In genomic region chr3R:10680825-10681681, dm6 we compare ENCODE assay signal across 1 fruit fly cellular context.
TF ChIP-seq lines count a peak whose summit lies in the region.

TSS of gene Phyhd1 (minus strand) at chr3R:10680925.

TF ChIP-seq in whole organism, embryonic, 481 proteins besides CTCF, POLR2A, EP300 and RAD21 (continued from another document and continues in another):
- TF ChIP-seq zen (tag; optimal IDR thresholded peaks at IDR 0.05; lab: Kevin White, UChicago): peak; percentile 80
- no peak for TF ChIP-seq Kr (GFP tag; optimal IDR thresholded peaks at IDR 0.05; lab: Kevin White, UChicago)
- TF ChIP-seq CG17385 (GFP tag; optimal IDR thresholded peaks at IDR 0.05; lab: Kevin White, UChicago): peak; percentile 89
- TF ChIP-seq dysf (GFP tag; IDR thresholded peaks at IDR 0.05; lab: Robert Waterston, UW): peak; percentile 96
- peak; percentile 96 for TF ChIP-seq Rfx (GFP tag; IDR thresholded peaks at IDR 0.05; lab: Robert Waterston, UW)
- TF ChIP-seq Trl (optimal IDR thresholded peaks at IDR 0.05; lab: Kevin White, UChicago): no peak
- TF ChIP-seq Trl (GFP tag; optimal IDR thresholded peaks at IDR 0.05; lab: Kevin White, UChicago): peak; percentile 93
- TF ChIP-seq cas (GFP tag; IDR thresholded peaks at IDR 0.05; lab: Robert Waterston, UW): peak; percentile 79
- TF ChIP-seq toy (GFP tag; IDR thresholded peaks at IDR 0.05; lab: Robert Waterston, UW): peak; percentile 81
- peak; percentile 95 for TF ChIP-seq bcd (GFP tag; optimal IDR thresholded peaks at IDR 0.05; lab: Kevin White, UChicago)
- TF ChIP-seq CG18764 (GFP tag; optimal IDR thresholded peaks at IDR 0.05; lab: Kevin White, UChicago): peak; percentile 90
- peak; percentile 89 for TF ChIP-seq ap (GFP tag; IDR thresholded peaks at IDR 0.05; lab: Robert Waterston, UW)
- TF ChIP-seq nerfin-1 (tag; optimal IDR thresholded peaks at IDR 0.05; lab: Kevin White, UChicago): peak; percentile 81
- TF ChIP-seq Nf-YA (GFP tag; IDR thresholded peaks at IDR 0.05; lab: Robert Waterston, UW): peak; percentile 94
- peak; percentile 94 for TF ChIP-seq E2f1 (GFP tag; IDR thresholded peaks at IDR 0.05; lab: Robert Waterston, UW)
- no peak for TF ChIP-seq amos (GFP tag; IDR thresholded peaks at IDR 0.05; lab: Robert Waterston, UW; ENCODE audit: partially characterized antibody)
- TF ChIP-seq B-H1 (GFP tag; IDR thresholded peaks at IDR 0.05; lab: Robert Waterston, UW): peak; percentile 88
- TF ChIP-seq CG10267 (tag; optimal IDR thresholded peaks at IDR 0.05; lab: Kevin White, UChicago): peak; percentile 87
- TF ChIP-seq seq (GFP tag; IDR thresholded peaks at IDR 0.05; lab: Robert Waterston, UW): peak; percentile 93
- TF ChIP-seq ara (GFP tag; IDR thresholded peaks at IDR 0.05; lab: Robert Waterston, UW): peak; percentile 94
- no peak for TF ChIP-seq CG42726 (GFP tag; IDR thresholded peaks at IDR 0.05; lab: Robert Waterston, UW; ENCODE audit: partially characterized antibody)
- TF ChIP-seq CG12155 (GFP tag; optimal IDR thresholded peaks at IDR 0.05; lab: Kevin White, UChicago): peak; percentile 94
- peak; percentile 98 for TF ChIP-seq chm (GFP tag; IDR thresholded peaks at IDR 0.05; lab: Robert Waterston, UW)
- TF ChIP-seq tin (GFP tag; optimal IDR thresholded peaks at IDR 0.05; lab: Kevin White, UChicago): peak; percentile 93
- TF ChIP-seq abd-A (tag; optimal IDR thresholded peaks at IDR 0.05; lab: Kevin White, UChicago): peak; percentile 45
- TF ChIP-seq fu2 (GFP tag; optimal IDR thresholded peaks at IDR 0.05; lab: Kevin White, UChicago): peak; percentile 92
- TF ChIP-seq CG8765 (GFP tag; IDR thresholded peaks at IDR 0.05; lab: Robert Waterston, UW): peak; percentile 79
- peak; percentile 90 for TF ChIP-seq pb (GFP tag; optimal IDR thresholded peaks at IDR 0.05; lab: Kevin White, UChicago)
- peak; percentile 96 for TF ChIP-seq Dad (GFP tag; optimal IDR thresholded peaks at IDR 0.05; lab: Kevin White, UChicago)
- peak; percentile 91 for TF ChIP-seq Gug (GFP tag; IDR thresholded peaks at IDR 0.05; lab: Robert Waterston, UW)
- peak; percentile 91 for TF ChIP-seq Mrtf (GFP tag; IDR thresholded peaks at IDR 0.05; lab: Robert Waterston, UW)
- peak; percentile 82 for TF ChIP-seq trh (GFP tag; optimal IDR thresholded peaks at IDR 0.05; lab: Kevin White, UChicago)
- peak; percentile 92 for TF ChIP-seq CG3281 (GFP tag; optimal IDR thresholded peaks at IDR 0.05; lab: Kevin White, UChicago)
- TF ChIP-seq CrebB (tag; optimal IDR thresholded peaks at IDR 0.05; lab: Kevin White, UChicago): peak; percentile 88
- TF ChIP-seq Sox100B (GFP tag; optimal IDR thresholded peaks at IDR 0.05; lab: Kevin White, UChicago): peak; percentile 89
- peak; percentile 84 for TF ChIP-seq CG10565 (GFP tag; optimal IDR thresholded peaks at IDR 0.05; lab: Kevin White, UChicago)
- TF ChIP-seq CG31388 (GFP tag; optimal IDR thresholded peaks at IDR 0.05; lab: Kevin White, UChicago): peak; percentile 94
- TF ChIP-seq CG4617 (GFP tag; optimal IDR thresholded peaks at IDR 0.05; lab: Kevin White, UChicago; ENCODE audit: borderline replicate concordance): peak; percentile 71
- peak; percentile 97 for TF ChIP-seq Xrp1 (GFP tag; IDR thresholded peaks at IDR 0.05; lab: Robert Waterston, UW)
- TF ChIP-seq aop (GFP tag; IDR thresholded peaks at IDR 0.05; lab: Robert Waterston, UW): no peak
- peak; percentile 97 for TF ChIP-seq ATbp (GFP tag; optimal IDR thresholded peaks at IDR 0.05; lab: Kevin White, UChicago)
- TF ChIP-seq gem (tag; optimal IDR thresholded peaks at IDR 0.05; lab: Kevin White, UChicago): peak; percentile 99
- peak; percentile 89 for TF ChIP-seq gcm2 (GFP tag; optimal IDR thresholded peaks at IDR 0.05; lab: Kevin White, UChicago)
- TF ChIP-seq H15 (GFP tag; IDR thresholded peaks at IDR 0.05; lab: Robert Waterston, UW): peak; percentile 87
- TF ChIP-seq ewg (GFP tag; optimal IDR thresholded peaks at IDR 0.05; lab: Kevin White, UChicago): peak; percentile 87
- TF ChIP-seq CG10462 (GFP tag; optimal IDR thresholded peaks at IDR 0.05; lab: Kevin White, UChicago): peak; percentile 88
- TF ChIP-seq MTF-1 (GFP tag; optimal IDR thresholded peaks at IDR 0.05; lab: Kevin White, UChicago; ENCODE audit: borderline replicate concordance): peak; percentile 81
- peak; percentile 52 for TF ChIP-seq mirr (GFP tag; optimal IDR thresholded peaks at IDR 0.05; lab: Kevin White, UChicago)
- TF ChIP-seq CG4282 (GFP tag; optimal IDR thresholded peaks at IDR 0.05; lab: Kevin White, UChicago): peak; percentile 86
- TF ChIP-seq tgo (GFP tag; IDR thresholded peaks at IDR 0.05; lab: Robert Waterston, UW): peak; percentile 92
- TF ChIP-seq pita (GFP tag; optimal IDR thresholded peaks at IDR 0.05; lab: Kevin White, UChicago): no peak
- no peak for TF ChIP-seq D (optimal IDR thresholded peaks at IDR 0.05; lab: Kevin White, UChicago)
- TF ChIP-seq D (GFP tag; optimal IDR thresholded peaks at IDR 0.05; lab: Kevin White, UChicago): peak; percentile 88
- peak; percentile 95 for TF ChIP-seq kay (GFP tag; optimal IDR thresholded peaks at IDR 0.05; lab: Kevin White, UChicago)
- TF ChIP-seq Bteb2 (GFP tag; optimal IDR thresholded peaks at IDR 0.05; lab: Kevin White, UChicago): peak; percentile 95
- peak; percentile 89 for TF ChIP-seq CG12942 (GFP tag; optimal IDR thresholded peaks at IDR 0.05; lab: Kevin White, UChicago)
- peak; percentile 87 for TF ChIP-seq TFAM (GFP tag; optimal IDR thresholded peaks at IDR 0.05; lab: Kevin White, UChicago)
- TF ChIP-seq cg (GFP tag; optimal IDR thresholded peaks at IDR 0.05; lab: Kevin White, UChicago): no peak
- TF ChIP-seq H2.0 (GFP tag; IDR thresholded peaks at IDR 0.05; lab: Robert Waterston, UW): peak; percentile 94
- TF ChIP-seq CG8290 (GFP tag; optimal IDR thresholded peaks at IDR 0.05; lab: Kevin White, UChicago): peak; percentile 69
- TF ChIP-seq CG8290 (tag; optimal IDR thresholded peaks at IDR 0.05; lab: Kevin White, UChicago): peak; percentile 56 to 95
- TF ChIP-seq CG10654 (GFP tag; optimal IDR thresholded peaks at IDR 0.05; lab: Kevin White, UChicago): peak; percentile 90
- TF ChIP-seq tup (GFP tag; optimal IDR thresholded peaks at IDR 0.05; lab: Kevin White, UChicago): peak; percentile 85
- peak; percentile 89 for TF ChIP-seq Oaz (GFP tag; IDR thresholded peaks at IDR 0.05; lab: Robert Waterston, UW)
- TF ChIP-seq CG11085 (GFP tag; IDR thresholded peaks at IDR 0.05; lab: Robert Waterston, UW): peak; percentile 82
- TF ChIP-seq Asciz (GFP tag; optimal IDR thresholded peaks at IDR 0.05; lab: Kevin White, UChicago): peak; percentile 91
- peak; percentile 96 for TF ChIP-seq ranshi (GFP tag; IDR thresholded peaks at IDR 0.05; lab: Robert Waterston, UW)
- peak; percentile 95 for TF ChIP-seq CG9609 (GFP tag; optimal IDR thresholded peaks at IDR 0.05; lab: Kevin White, UChicago)
- peak; percentile 85 for TF ChIP-seq NFAT (GFP tag; IDR thresholded peaks at IDR 0.05; lab: Robert Waterston, UW)
- TF ChIP-seq CG11560 (tag; IDR thresholded peaks at IDR 0.05; lab: Robert Waterston, UW): peak; percentile 82
- 0 out of 2 replicates have a peak, but pooled peaks have one; percentile 6 for TF ChIP-seq Dref (GFP tag; IDR thresholded peaks at IDR 0.05; lab: Robert Waterston, UW)
- TF ChIP-seq B-H2 (GFP tag; optimal IDR thresholded peaks at IDR 0.05; lab: Kevin White, UChicago): peak; percentile 54
- peak; percentile 95 for TF ChIP-seq CG10979 (tag; optimal IDR thresholded peaks at IDR 0.05; lab: Kevin White, UChicago)
- TF ChIP-seq Opbp (GFP tag; IDR thresholded peaks at IDR 0.05; lab: Robert Waterston, UW; ENCODE audit: partially characterized antibody): no peak
- TF ChIP-seq HLH4C (GFP tag; IDR thresholded peaks at IDR 0.05; lab: Robert Waterston, UW; ENCODE audit: partially characterized antibody): no peak
- TF ChIP-seq CG3726 (GFP tag; IDR thresholded peaks at IDR 0.05; lab: Robert Waterston, UW): peak; percentile 89
- peak; percentile 73; the same call in 1 of the 3 replicates for TF ChIP-seq C15 (GFP tag; IDR thresholded peaks at IDR 0.05; lab: Robert Waterston, UW)
- peak; percentile 62 for TF ChIP-seq CG2116 (GFP tag; optimal IDR thresholded peaks at IDR 0.05; lab: Kevin White, UChicago)
- peak; percentile 87 for TF ChIP-seq CG9876 (GFP tag; optimal IDR thresholded peaks at IDR 0.05; lab: Kevin White, UChicago)
- TF ChIP-seq CG6765 (GFP tag; optimal IDR thresholded peaks at IDR 0.05; lab: Kevin White, UChicago): peak; percentile 79
- TF ChIP-seq CG7839 (tag; optimal IDR thresholded peaks at IDR 0.05; lab: Kevin White, UChicago): peak; percentile 97
- peak; percentile 97 for TF ChIP-seq vvl (GFP tag; IDR thresholded peaks at IDR 0.05; lab: Robert Waterston, UW)
- peak; percentile 87 for TF ChIP-seq sima (GFP tag; optimal IDR thresholded peaks at IDR 0.05; lab: Kevin White, UChicago)
- peak; percentile 94 for TF ChIP-seq CG2875 (GFP tag; optimal IDR thresholded peaks at IDR 0.05; lab: Kevin White, UChicago)
- peak; percentile 97 for TF ChIP-seq ken (GFP tag; IDR thresholded peaks at IDR 0.05; lab: Robert Waterston, UW)
- TF ChIP-seq so (GFP tag; IDR thresholded peaks at IDR 0.05; lab: Robert Waterston, UW): peak; percentile 96
- TF ChIP-seq CG1647 (GFP tag; optimal IDR thresholded peaks at IDR 0.05; lab: Kevin White, UChicago): peak; percentile 94
- peak; percentile 97 for TF ChIP-seq CG8924 (tag; optimal IDR thresholded peaks at IDR 0.05; lab: Kevin White, UChicago)
- TF ChIP-seq onecut (GFP tag; IDR thresholded peaks at IDR 0.05; lab: Robert Waterston, UW): peak; percentile 90
- TF ChIP-seq CG6854 (GFP tag; optimal IDR thresholded peaks at IDR 0.05; lab: Kevin White, UChicago): peak; percentile 85
- peak; percentile 58; the same call in 2 of the 3 replicates for TF ChIP-seq sr (GFP tag; IDR thresholded peaks at IDR 0.05; lab: Robert Waterston, UW)
- TF ChIP-seq Ets97D (GFP tag; optimal IDR thresholded peaks at IDR 0.05; lab: Kevin White, UChicago): peak; percentile 82
- TF ChIP-seq eve (GFP tag; optimal IDR thresholded peaks at IDR 0.05; lab: Kevin White, UChicago): peak in 1 of 2 experiments; percentile 82
- TF ChIP-seq bbx (GFP tag; IDR thresholded peaks at IDR 0.05; lab: Robert Waterston, UW; ENCODE audit: partially characterized antibody): no peak
- peak; percentile 93 for TF ChIP-seq sisA (GFP tag; IDR thresholded peaks at IDR 0.05; lab: Robert Waterston, UW)
- TF ChIP-seq CG5245 (GFP tag; optimal IDR thresholded peaks at IDR 0.05; lab: Kevin White, UChicago): peak; percentile 91
- TF ChIP-seq CG1603 (tag; optimal IDR thresholded peaks at IDR 0.05; lab: Kevin White, UChicago): peak; percentile 97
- peak; percentile 95 for TF ChIP-seq CG17359 (tag; optimal IDR thresholded peaks at IDR 0.05; lab: Kevin White, UChicago)
- peak; percentile 46 for TF ChIP-seq YL-1 (GFP tag; optimal IDR thresholded peaks at IDR 0.05; lab: Kevin White, UChicago)
- peak in 1 of 2 experiments; percentile 60 for TF ChIP-seq tll (GFP tag; optimal IDR thresholded peaks at IDR 0.05; lab: Kevin White, UChicago)
- no peak for TF ChIP-seq lov (optimal IDR thresholded peaks at IDR 0.05; lab: Kevin White, UChicago)
- peak; percentile 81; the same call in 2 of the 3 replicates for TF ChIP-seq lov (GFP tag; IDR thresholded peaks at IDR 0.05; lab: Robert Waterston, UW)
- TF ChIP-seq caup (GFP tag; optimal IDR thresholded peaks at IDR 0.05; lab: Kevin White, UChicago; ENCODE audit: severe bottlenecking): peak; percentile 89
- peak; percentile 95 for TF ChIP-seq dmrt99B (tag; optimal IDR thresholded peaks at IDR 0.05; lab: Kevin White, UChicago)
- peak; percentile 80 for TF ChIP-seq Hmx (GFP tag; optimal IDR thresholded peaks at IDR 0.05; lab: Kevin White, UChicago)
- TF ChIP-seq mld (GFP tag; IDR thresholded peaks at IDR 0.05; lab: Robert Waterston, UW; ENCODE audit: partially characterized antibody): no peak
- peak; percentile 94 for TF ChIP-seq jumu (GFP tag; optimal IDR thresholded peaks at IDR 0.05; lab: Kevin White, UChicago)
- TF ChIP-seq twi (tag; optimal IDR thresholded peaks at IDR 0.05; lab: Kevin White, UChicago): peak; percentile 98
- TF ChIP-seq inv (GFP tag; IDR thresholded peaks at IDR 0.05; lab: Robert Waterston, UW; ENCODE audit: partially characterized antibody): no peak
- peak; percentile 90 for TF ChIP-seq Vsx1 (GFP tag; optimal IDR thresholded peaks at IDR 0.05; lab: Kevin White, UChicago)
- peak; percentile 95 for TF ChIP-seq phol (tag; optimal IDR thresholded peaks at IDR 0.05; lab: Kevin White, UChicago)
- TF ChIP-seq stwl (tag; optimal IDR thresholded peaks at IDR 0.05; lab: Kevin White, UChicago): peak; percentile 58
- no peak for TF ChIP-seq pfk (GFP tag; optimal IDR thresholded peaks at IDR 0.05; lab: Kevin White, UChicago)
- peak; percentile 94 for TF ChIP-seq CG4820 (GFP tag; optimal IDR thresholded peaks at IDR 0.05; lab: Kevin White, UChicago)
- TF ChIP-seq CG13624 (GFP tag; optimal IDR thresholded peaks at IDR 0.05; lab: Kevin White, UChicago): peak; percentile 96
- TF ChIP-seq CG34422 (GFP tag; IDR thresholded peaks at IDR 0.05; lab: Robert Waterston, UW): peak; percentile 94
- peak; percentile 98 for TF ChIP-seq unpg (GFP tag; optimal IDR thresholded peaks at IDR 0.05; lab: Kevin White, UChicago)
- peak; percentile 94 for TF ChIP-seq NC2β (GFP tag; optimal IDR thresholded peaks at IDR 0.05; lab: Kevin White, UChicago)
- TF ChIP-seq lab (GFP tag; optimal IDR thresholded peaks at IDR 0.05; lab: Kevin White, UChicago): peak; percentile 96
- peak; percentile 37 for TF ChIP-seq CG4328 (GFP tag; optimal IDR thresholded peaks at IDR 0.05; lab: Kevin White, UChicago)
- peak; percentile 87 for TF ChIP-seq crc (GFP tag; optimal IDR thresholded peaks at IDR 0.05; lab: Kevin White, UChicago)
- TF ChIP-seq CG3847 (GFP tag; IDR thresholded peaks at IDR 0.05; lab: Robert Waterston, UW): peak; percentile 92
- TF ChIP-seq CG18619 (GFP tag; optimal IDR thresholded peaks at IDR 0.05; lab: Kevin White, UChicago): peak; percentile 91
- peak; percentile 86 for TF ChIP-seq wor (GFP tag; IDR thresholded peaks at IDR 0.05; lab: Robert Waterston, UW)
- peak; percentile 81 for TF ChIP-seq wek (GFP tag; optimal IDR thresholded peaks at IDR 0.05; lab: Kevin White, UChicago)
- no peak for TF ChIP-seq fd102C (GFP tag; optimal IDR thresholded peaks at IDR 0.05; lab: Kevin White, UChicago)
- TF ChIP-seq hb (GFP tag; IDR thresholded peaks at IDR 0.05; lab: Robert Waterston, UW; ENCODE audit: partially characterized antibody): no peak
- TF ChIP-seq CG10431 (GFP tag; optimal IDR thresholded peaks at IDR 0.05; lab: Kevin White, UChicago): peak; percentile 24
- TF ChIP-seq Tbp (GFP tag; optimal IDR thresholded peaks at IDR 0.05; lab: Kevin White, UChicago): no peak
- TF ChIP-seq CG17328 (GFP tag; IDR thresholded peaks at IDR 0.05; lab: Robert Waterston, UW): peak; percentile 93
- peak; percentile 96 for TF ChIP-seq nmo (GFP tag; optimal IDR thresholded peaks at IDR 0.05; lab: Kevin White, UChicago)
